Fruit fly (Drosophila melanogaster): ENCODE measurements around the gene CG43390.

DNA sequence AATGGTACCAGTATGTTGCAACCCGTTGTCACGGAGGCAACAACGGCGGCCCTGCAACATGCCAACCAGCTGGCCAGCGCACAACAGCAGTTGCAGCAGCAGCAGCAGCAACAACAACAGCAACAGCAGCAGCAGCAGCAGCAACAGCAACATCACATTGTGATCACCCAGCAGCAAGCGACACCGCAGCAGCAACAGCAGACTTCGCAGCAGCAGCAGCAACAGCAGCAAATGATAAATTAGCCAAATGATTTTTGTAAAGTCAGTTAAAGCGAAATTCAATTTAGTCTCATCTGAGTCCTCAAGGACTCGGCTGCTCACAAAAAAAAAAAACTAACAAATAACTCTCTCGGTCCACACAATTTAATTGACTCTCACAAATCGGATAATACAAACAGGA lies 24.5 kb upstream of the CG43390 start:
- no peak for TF ChIP-seq Opbp (GFP tag; IDR thresholded peaks at IDR 0.05; ENCODE audit: partially characterized antibody)
- no peak for TF ChIP-seq CG12391 (tag; optimal IDR thresholded peaks at IDR 0.05)
- no peak for TF ChIP-seq CG10209 (GFP tag; optimal IDR thresholded peaks at IDR 0.05)
